Worm (Caenorhabditis elegans) whole organism, L1 larva: Measurements from ENCODE around the gene T12G3.4.
A peak's percentile ranks its signal among the peaks of the same experiment; 100 is the strongest.

Source experiments
- aly-2 ChIP-seq: fragments of 150-350 bp; optimal IDR thresholded peaks from 2 replicates; lab custom pipeline; 2014; ENCODE audit warnings: missing biosample characterization, missing genetic modification characterization
- ama-1 ChIP-seq: fragments of 150-350 bp; optimal IDR thresholded peaks from 2 replicates; lab custom pipeline; 2014
- blmp-1 ChIP-seq: fragments of 150-350 bp; optimal IDR thresholded peaks from 2 replicates; lab custom pipeline; 2014; ENCODE audit warnings: missing biosample characterization, missing genetic modification characterization
- ceh-63 ChIP-seq: fragments of 200-800 bp; sonication (Bioruptor generic); optimal IDR thresholded peaks from 2 replicates; lab custom pipeline; 2018; ENCODE audit warnings: mild to moderate bottlenecking, missing genetic modification characterization, missing compliant biosample characterization
- ceh-82 ChIP-seq, 3 experiments: fragments of 150-350 bp in 1 of 3; sonication (generic microtip) in 2 of 3; optimal IDR thresholded peaks; 2 replicates each; lab custom pipeline; 2014 to 2017; ENCODE audit warnings: missing biosample characterization in 3 of 3, missing genetic modification characterization in 3 of 3
- ceh-88 ChIP-seq: fragments of 200-800 bp; sonication (Bioruptor generic); IDR thresholded peaks from 2 replicates; pipeline ENCODE4 v1.3.6; 2022; ENCODE audit warnings: missing genetic modification characterization, missing compliant biosample characterization
- ceh-90 ChIP-seq: sonication (generic microtip); optimal IDR thresholded peaks from 2 replicates; lab custom pipeline; 2016; ENCODE audit warnings: missing genetic modification characterization, missing compliant biosample characterization
- ces-1 ChIP-seq: fragments of 150-350 bp; optimal IDR thresholded peaks from 2 replicates; lab custom pipeline; 2014; ENCODE audit warnings: missing biosample characterization, missing genetic modification reagents, missing genetic modification characterization
- dsc-1 ChIP-seq: sonication (generic microtip); optimal IDR thresholded peaks from 2 replicates; lab custom pipeline; 2016; ENCODE audit warnings: mild to moderate bottlenecking, missing genetic modification characterization, missing compliant biosample characterization
- efl-1 ChIP-seq, 4 experiments: fragments of 150-350 bp; optimal IDR thresholded peaks in 3 of 4; peaks in 1 of 4; 1 replicate in 1 of 4; 2 replicates in 3 of 4; lab custom pipeline; 2014; ENCODE audit warnings: missing biosample characterization in 2 of 4, missing genetic modification characterization in 2 of 4, missing genetic modification reagents in 2 of 4
- efl-3 ChIP-seq: fragments of 200-800 bp; sonication (Bioruptor generic); optimal IDR thresholded peaks from 2 replicates; lab custom pipeline; 2018; ENCODE audit warnings: mild to moderate bottlenecking, missing genetic modification characterization, missing compliant biosample characterization
- egl-13 ChIP-seq: sonication (generic microtip); optimal IDR thresholded peaks from 2 replicates; lab custom pipeline; 2016; ENCODE audit warnings: missing genotype, missing genetic modification reagents, missing genetic modification characterization, missing compliant biosample characterization
- ets-5 ChIP-seq: fragments of 200-800 bp; sonication (Bioruptor generic); IDR thresholded peaks from 2 replicates; pipeline ENCODE4 v1.3.6; 2022; ENCODE audit warnings: missing genetic modification characterization, missing compliant biosample characterization
- fkh-10 ChIP-seq: sonication (generic microtip); optimal IDR thresholded peaks from 2 replicates; lab custom pipeline; 2017; ENCODE audit warnings: missing biosample characterization, missing genetic modification reagents, missing genetic modification characterization
- fkh-4 ChIP-seq: sonication (generic microtip); optimal IDR thresholded peaks from 2 replicates; lab custom pipeline; 2016; ENCODE audit warnings: missing compliant biosample characterization, missing genetic modification characterization, borderline replicate concordance
- fkh-8 ChIP-seq: sonication (generic microtip); optimal IDR thresholded peaks from 2 replicates; lab custom pipeline; 2016; ENCODE audit warnings: mild to moderate bottlenecking, missing genetic modification characterization, missing compliant biosample characterization
- fos-1 ChIP-seq: fragments of 150-350 bp; optimal IDR thresholded peaks from 2 replicates; lab custom pipeline; 2014; ENCODE audit warnings: missing biosample characterization, missing genetic modification characterization
- grh-1 ChIP-seq: fragments of 200-800 bp; sonication (Bioruptor generic); IDR thresholded peaks from 2 replicates; pipeline ENCODE4 v1.3.6; 2022; ENCODE audit warnings: missing genetic modification reagents, missing genetic modification characterization, missing compliant biosample characterization
- hpl-2 ChIP-seq: fragments of 150-350 bp; optimal IDR thresholded peaks from 2 replicates; lab custom pipeline; 2014; ENCODE audit warnings: missing biosample characterization, missing genetic modification reagents, missing genetic modification characterization
- jun-1 ChIP-seq: fragments of 150-350 bp; optimal IDR thresholded peaks from 2 replicates; lab custom pipeline; 2014; ENCODE audit warnings: missing biosample characterization, missing genetic modification reagents, missing genetic modification characterization
- lin-35 ChIP-seq, 2 experiments: fragments of 150-350 bp; optimal IDR thresholded peaks; 2 replicates each; lab custom pipeline; 2014; ENCODE audit warnings: missing biosample characterization in 2 of 2, missing genetic modification characterization in 2 of 2, missing genetic modification reagents in 2 of 2
- lir-3 ChIP-seq: sonication (generic microtip); optimal IDR thresholded peaks from 2 replicates; lab custom pipeline; 2016; ENCODE audit warnings: mild to moderate bottlenecking, missing genetic modification characterization, moderate library complexity, missing compliant biosample characterization; ENCODE audit not compliant: poor library complexity
- lsy-2 ChIP-seq, 2 experiments: fragments of 150-350 bp; optimal IDR thresholded peaks; 2 replicates each; lab custom pipeline; 2014; ENCODE audit warnings: missing biosample characterization in 2 of 2, missing genetic modification characterization in 2 of 2
- mef-2 ChIP-seq: fragments of 150-350 bp; optimal IDR thresholded peaks from 2 replicates; lab custom pipeline; 2014; ENCODE audit warnings: missing biosample characterization, missing genetic modification characterization
- mep-1 ChIP-seq: fragments of 150-350 bp; optimal IDR thresholded peaks from 2 replicates; lab custom pipeline; 2014; ENCODE audit warnings: missing biosample characterization, missing genetic modification characterization
- nhr-11 ChIP-seq: fragments of 150-350 bp; optimal IDR thresholded peaks from 2 replicates; lab custom pipeline; 2014; ENCODE audit warnings: missing biosample characterization, missing genetic modification characterization
- nhr-20 ChIP-seq: sonication (generic microtip); optimal IDR thresholded peaks from 2 replicates; lab custom pipeline; 2016; ENCODE audit warnings: mild to moderate bottlenecking, missing genetic modification characterization, missing compliant biosample characterization
- nhr-28 ChIP-seq: fragments of 150-350 bp; optimal IDR thresholded peaks from 2 replicates; lab custom pipeline; 2014; ENCODE audit warnings: missing biosample characterization, missing genetic modification characterization
- nhr-47 ChIP-seq: sonication (generic microtip); optimal IDR thresholded peaks from 2 replicates; lab custom pipeline; 2016; ENCODE audit warnings: mild to moderate bottlenecking, missing genetic modification characterization, moderate library complexity, missing compliant biosample characterization
- nhr-84 ChIP-seq: sonication (generic microtip); optimal IDR thresholded peaks from 2 replicates; lab custom pipeline; 2017; ENCODE audit warnings: missing biosample characterization, missing genetic modification characterization
- nhr-85 ChIP-seq: sonication (generic microtip); peaks from one replicate; lab custom pipeline; 2016; ENCODE audit warnings: missing genetic modification characterization, inconsistent platforms, missing compliant biosample characterization
- nhr-90 ChIP-seq: sonication (generic microtip); optimal IDR thresholded peaks from 2 replicates; lab custom pipeline; 2016; ENCODE audit warnings: mild to moderate bottlenecking, missing genetic modification characterization, missing compliant biosample characterization; ENCODE audit not compliant: poor library complexity
- pag-3 ChIP-seq: sonication (generic microtip); optimal IDR thresholded peaks from 2 replicates; lab custom pipeline; 2017; ENCODE audit warnings: missing genetic modification characterization, mild to moderate bottlenecking, missing compliant biosample characterization, antibody characterized with exemption, borderline replicate concordance; ENCODE audit not compliant: insufficient read depth
- rnt-1 ChIP-seq: sonication (generic microtip); optimal IDR thresholded peaks from 2 replicates; lab custom pipeline; 2016; ENCODE audit warnings: mild to moderate bottlenecking, missing genetic modification characterization, moderate library complexity, missing compliant biosample characterization
- skn-1 ChIP-seq: fragments of 150-350 bp; optimal IDR thresholded peaks from 2 replicates; lab custom pipeline; 2014; ENCODE audit warnings: missing biosample characterization, missing genetic modification characterization
- snpc-4 ChIP-seq: fragments of 150-350 bp; optimal IDR thresholded peaks from 2 replicates; lab custom pipeline; 2014; ENCODE audit warnings: missing biosample characterization, missing genetic modification characterization
- sup-37 ChIP-seq: fragments of 200-800 bp; sonication (Bioruptor generic); optimal IDR thresholded peaks from 2 replicates; lab custom pipeline; 2018; ENCODE audit warnings: mild to moderate bottlenecking, missing genetic modification characterization, missing compliant biosample characterization
- swsn-7 ChIP-seq: sonication (generic microtip); optimal IDR thresholded peaks from 2 replicates; lab custom pipeline; 2016; ENCODE audit warnings: missing genetic modification characterization, missing compliant biosample characterization
- tbx-2 ChIP-seq: sonication (generic microtip); optimal IDR thresholded peaks from 2 replicates; lab custom pipeline; 2016; ENCODE audit warnings: missing genetic modification characterization, missing compliant biosample characterization
- tlp-1 ChIP-seq: fragments of 150-350 bp; optimal IDR thresholded peaks from 2 replicates; lab custom pipeline; 2014; ENCODE audit warnings: missing biosample characterization, missing genetic modification characterization
- unc-130 ChIP-seq: fragments of 150-350 bp; optimal IDR thresholded peaks from 2 replicates; lab custom pipeline; 2017; ENCODE audit warnings: missing biosample characterization, missing genetic modification characterization, inconsistent platforms
- unc-62 ChIP-seq: fragments of 150-350 bp; optimal IDR thresholded peaks from 2 replicates; lab custom pipeline; 2014; ENCODE audit warnings: missing biosample characterization, missing genetic modification reagents, missing genetic modification characterization
- unc-98 ChIP-seq: fragments of 200-800 bp; sonication (Bioruptor generic); IDR thresholded peaks from 2 replicates; pipeline ENCODE4 v1.3.6; 2022; ENCODE audit warnings: missing genetic modification characterization, missing compliant biosample characterization
- vab-15 ChIP-seq: sonication (generic microtip); optimal IDR thresholded peaks from 2 replicates; lab custom pipeline; 2017; ENCODE audit warnings: missing genotype, mild to moderate bottlenecking, missing genetic modification characterization, missing compliant biosample characterization
- xbp-1 ChIP-seq: sonication (generic microtip); optimal IDR thresholded peaks from 2 replicates; lab custom pipeline; 2016; ENCODE audit warnings: missing genetic modification characterization, missing compliant biosample characterization
- zip-4 ChIP-seq: fragments of 200-800 bp; sonication (Bioruptor generic); optimal IDR thresholded peaks from 2 replicates; lab custom pipeline; 2018; ENCODE audit warnings: mild to moderate bottlenecking, missing genetic modification characterization, moderate library complexity, missing compliant biosample characterization
- ztf-4 ChIP-seq: fragments of 150-350 bp; optimal IDR thresholded peaks from 2 replicates; lab custom pipeline; 2014; ENCODE audit warnings: missing biosample characterization, missing genetic modification characterization

T12G3.4 gene

ce11 chrIV:12046524-12047203 is 1.4 kb upstream of the T12G3.4 start, which contains the start of gene T12G3.2 (continued):
- peak; percentile 86 for TF ChIP-seq nhr-85
- TF ChIP-seq tbx-2: no peak
- TF ChIP-seq unc-130 (tag; lab: Kevin White, UChicago): no peak
- TF ChIP-seq lin-35 (GFP tag; optimal IDR thresholded peaks at IDR 0.05; lab: Kevin White, UChicago): peak in 1 of 2 experiments; percentile 52
- no peak for TF ChIP-seq xbp-1 (tag; lab: Kevin White, UChicago)
- no peak for TF ChIP-seq jun-1 (tag; lab: Kevin White, UChicago)
- no peak for TF ChIP-seq ceh-63 (GFP tag; lab: Kevin White, UChicago)
- TF ChIP-seq efl-1 (optimal IDR thresholded peaks at IDR 0.05; lab: Kevin White, UChicago): no peak
- peak in 1 of 2 experiments; percentile 82 for TF ChIP-seq efl-1 (GFP tag; optimal IDR thresholded peaks at IDR 0.05 in 1 of 2; lab: Kevin White, UChicago)

ce11 chrIV:12051049-12051792 is 3.2 kb downstream of the T12G3.4 start, which contains the start of the genes bre-5 and spt-5:
Gene bre-5, minus strand, starts transcription at chrIV:12051215.
Gene spt-5, plus strand, starts transcription at chrIV:12051491.
- TF ChIP-seq mep-1 (tag; lab: Kevin White, UChicago) (no peak), grh-1 (GFP tag; lab: Robert Waterston, UW) (no peak), aly-2 (tag; lab: Kevin White, UChicago) (no peak), swsn-7 (tag; lab: Kevin White, UChicago) (peak; percentile 25), mef-2 (tag; lab: Kevin White, UChicago) (no peak), tlp-1 (tag; lab: Kevin White, UChicago) (no peak), skn-1 (tag; lab: Kevin White, UChicago) (no peak), zip-4 (GFP tag; lab: Kevin White, UChicago) (no peak), nhr-11 (tag; lab: Kevin White, UChicago) (no peak), nhr-84 (tag; lab: Kevin White, UChicago) (no peak), lin-35 (GFP tag; optimal IDR thresholded peaks at IDR 0.05; lab: Kevin White, UChicago) (peak; percentile 29 to 38), nhr-90 (tag; lab: Kevin White, UChicago) (no peak), ama-1 (lab: Kevin White, UChicago) (no peak), ceh-88 (GFP tag; lab: Robert Waterston, UW) (no peak), hpl-2 (GFP tag; lab: Kevin White, UChicago) (no peak), dsc-1 (no peak), ceh-90 (tag; lab: Kevin White, UChicago) (no peak), nhr-85 (peak; percentile 45), snpc-4 (tag; lab: Kevin White, UChicago) (no peak), fkh-10 (no peak), ces-1 (GFP tag; lab: Kevin White, UChicago) (no peak), unc-98 (GFP tag; lab: Robert Waterston, UW) (no peak), vab-15 (tag; lab: Kevin White, UChicago) (no peak), egl-13 (tag; lab: Kevin White, UChicago) (no peak), fos-1 (tag; lab: Kevin White, UChicago) (no peak), unc-62 (GFP tag; lab: Kevin White, UChicago) (no peak), ztf-4 (tag; lab: Kevin White, UChicago) (no peak), ceh-82 (tag; optimal IDR thresholded peaks at IDR 0.05; lab: Kevin White, UChicago) (peak in 1 of 3 experiments; percentile 1), nhr-47 (tag; lab: Kevin White, UChicago) (peak; percentile 52), ceh-63 (GFP tag; lab: Kevin White, UChicago) (no peak), pag-3 (tag; lab: Kevin White, UChicago) (no peak), nhr-20 (tag; lab: Kevin White, UChicago) (peak; percentile 34), ets-5 (GFP tag; lab: Robert Waterston, UW) (no peak), blmp-1 (tag; lab: Kevin White, UChicago) (no peak), jun-1 (tag; lab: Kevin White, UChicago) (no peak), sup-37 (no peak), tbx-2 (no peak), efl-3 (GFP tag; lab: Kevin White, UChicago) (no peak), rnt-1 (tag; lab: Kevin White, UChicago) (peak; percentile 5), fkh-8 (no peak), nhr-28 (no peak), fkh-4 (no peak), lsy-2 (tag; optimal IDR thresholded peaks at IDR 0.05; lab: Kevin White, UChicago) (peak; percentile 49 to 62), efl-1 (optimal IDR thresholded peaks at IDR 0.05; lab: Kevin White, UChicago) (peak; percentile 24 to 47), efl-1 (GFP tag; optimal IDR thresholded peaks at IDR 0.05 in 1 of 2; lab: Kevin White, UChicago) (peak; percentile 50 to 72), lir-3 (tag; lab: Kevin White, UChicago) (no peak)
